Fruit fly (Drosophila melanogaster) whole organism, embryonic: Measurements from ENCODE around the gene CG10376.

Experiments used
- Antp ChIP-seq: fragments of 200-800 bp; sonication (Bioruptor generic); optimal IDR thresholded peaks from 3 replicates; lab custom pipeline; 2016; ENCODE audit warnings: missing biosample characterization, missing genetic modification characterization
- CG10321 ChIP-seq: fragments of 200-800 bp; sonication (Bioruptor generic); IDR thresholded peaks from 2 replicates; pipeline ENCODE4 v1.3.6; 2022; ENCODE audit warnings: missing biosample characterization, missing genetic modification characterization
- CG10959 ChIP-seq: fragments of 200-800 bp; sonication (Bioruptor generic); IDR thresholded peaks from 2 replicates; pipeline ENCODE4 v1.3.6; 2022; ENCODE audit warnings: missing biosample characterization, missing genetic modification characterization
- CG11093 ChIP-seq: fragments of 200-800 bp; sonication (Bioruptor generic); IDR thresholded peaks from 3 replicates; pipeline ENCODE4 v1.3.6; 2022; ENCODE audit warnings: missing biosample characterization, missing genetic modification characterization
- CG11695 ChIP-seq: fragments of 200-800 bp; sonication (Bioruptor generic); IDR thresholded peaks from 3 replicates; pipeline ENCODE4 v1.3.6; 2022; ENCODE audit warnings: missing biosample characterization, missing genetic modification characterization
- CG12659 ChIP-seq: fragments of 200-800 bp; sonication (Bioruptor generic); optimal IDR thresholded peaks from 3 replicates; lab custom pipeline; 2017; ENCODE audit warnings: mild to moderate bottlenecking, missing biosample characterization, missing genetic modification reagents, missing genetic modification characterization
- CG13424 ChIP-seq: fragments of 200-800 bp; sonication (Bioruptor generic); optimal IDR thresholded peaks from 2 replicates; lab custom pipeline; 2019; ENCODE audit warnings: missing biosample characterization, mild to moderate bottlenecking, missing genetic modification characterization, moderate library complexity
- CG13624 ChIP-seq: fragments of 200-800 bp; sonication (Bioruptor generic); optimal IDR thresholded peaks from 2 replicates; lab custom pipeline; 2016; ENCODE audit warnings: missing biosample characterization, missing genetic modification characterization
- CG18011 ChIP-seq: fragments of 200-800 bp; sonication (Bioruptor generic); optimal IDR thresholded peaks from 2 replicates; lab custom pipeline; 2017; ENCODE audit warnings: missing biosample characterization, missing genetic modification characterization, mild to moderate bottlenecking, moderate library complexity, missing genotype
- CG31224 ChIP-seq: fragments of 200-800 bp; sonication (Bioruptor generic); IDR thresholded peaks from 2 replicates; pipeline ENCODE4 v1.3.6; 2022; ENCODE audit warnings: missing biosample characterization, missing genetic modification characterization
- CG4282 ChIP-seq: fragments of 200-800 bp; sonication (Bioruptor generic); optimal IDR thresholded peaks from 2 replicates; lab custom pipeline; 2016; ENCODE audit warnings: missing biosample characterization, missing genetic modification characterization
- CG7786 ChIP-seq: fragments of 200-800 bp; sonication (Bioruptor generic); optimal IDR thresholded peaks from 2 replicates; lab custom pipeline; 2016; ENCODE audit warnings: missing biosample characterization, missing genetic modification characterization
- CG7928 ChIP-seq: fragments of 200-800 bp; sonication (Bioruptor generic); optimal IDR thresholded peaks from 2 replicates; lab custom pipeline; 2017; ENCODE audit warnings: missing biosample characterization, mild to moderate bottlenecking, missing genetic modification characterization
- CG7987 ChIP-seq: fragments of 200-800 bp; sonication (Bioruptor generic); optimal IDR thresholded peaks from 2 replicates; lab custom pipeline; 2018; ENCODE audit warnings: missing biosample characterization, mild to moderate bottlenecking, missing genetic modification characterization, moderate library complexity
- CG9727 ChIP-seq: fragments of 200-800 bp; sonication (Bioruptor generic); optimal IDR thresholded peaks from 3 replicates; lab custom pipeline; 2017; ENCODE audit warnings: missing biosample characterization, mild to moderate bottlenecking, missing genetic modification characterization
- CG9797 ChIP-seq: fragments of 200-800 bp; sonication (Bioruptor generic); optimal IDR thresholded peaks from 3 replicates; lab custom pipeline; 2018; ENCODE audit warnings: missing biosample characterization, mild to moderate bottlenecking, missing genetic modification characterization
- CG9876 ChIP-seq: fragments of 200-800 bp; sonication (Bioruptor generic); optimal IDR thresholded peaks from 2 replicates; lab custom pipeline; 2016; ENCODE audit warnings: missing biosample characterization, missing genetic modification characterization
- Dfd ChIP-seq, 2 experiments: fragments of >200 bp; optimal IDR thresholded peaks; 2 replicates each; lab custom pipeline; 2017; ENCODE audit warnings: missing biosample characterization in 2 of 2, missing genetic modification characterization in 2 of 2
- Dip2 ChIP-seq: fragments of 200-800 bp; sonication (Bioruptor generic); IDR thresholded peaks from 2 replicates; pipeline ENCODE4 v1.3.6; 2022; ENCODE audit warnings: missing biosample characterization, missing genetic modification characterization
- ERR ChIP-seq: fragments of 200-800 bp; sonication (Bioruptor generic); optimal IDR thresholded peaks from 2 replicates; lab custom pipeline; 2016; ENCODE audit warnings: missing biosample characterization, missing genetic modification characterization
- Ets65A ChIP-seq: fragments of 200-800 bp; sonication (Bioruptor generic); peaks from one replicate; lab custom pipeline; 2016; ENCODE audit warnings: missing biosample characterization, missing genetic modification characterization
- HLH4C ChIP-seq: fragments of 200-800 bp; sonication (Bioruptor generic); IDR thresholded peaks from 3 replicates; pipeline ENCODE4 v1.3.6; 2022; ENCODE audit warnings: missing biosample characterization, missing genetic modification characterization; ENCODE audit not compliant: partially characterized antibody
- HmgZ ChIP-seq: fragments of 200-800 bp; sonication (Bioruptor generic); optimal IDR thresholded peaks from 2 replicates; lab custom pipeline; 2018; ENCODE audit warnings: missing biosample characterization, mild to moderate bottlenecking, missing genetic modification characterization
- Hr78 ChIP-seq, 2 experiments: fragments of 200-800 bp in 1 of 2; fragments of >200 bp in 1 of 2; sonication (Bioruptor generic) in 1 of 2; optimal IDR thresholded peaks; 2 replicates each; lab custom pipeline; 2017 to 2019; ENCODE audit warnings: missing biosample characterization in 2 of 2, missing genetic modification characterization in 2 of 2, mild to moderate bottlenecking in 1 of 2, moderate library complexity in 1 of 2
- Jarid2 ChIP-seq: fragments of 200-800 bp; sonication (Bioruptor generic); optimal IDR thresholded peaks from 3 replicates; lab custom pipeline; 2017; ENCODE audit warnings: mild to moderate bottlenecking, missing biosample characterization, missing genetic modification reagents, missing genetic modification characterization
- Mes4 ChIP-seq: fragments of 200-800 bp; sonication (Bioruptor generic); optimal IDR thresholded peaks from 2 replicates; lab custom pipeline; 2016; ENCODE audit warnings: missing biosample characterization, missing genetic modification characterization
- Poxn ChIP-seq: fragments of 200-800 bp; sonication (Bioruptor generic); IDR thresholded peaks from 2 replicates; pipeline ENCODE4 v1.3.6; 2022; ENCODE audit warnings: missing biosample characterization, missing genetic modification characterization
- Stat92E ChIP-seq, 3 experiments: fragments of >200 bp in 2 of 3; fragments of 200-800 bp in 1 of 3; sonication (Bioruptor generic) in 1 of 3; optimal IDR thresholded peaks; 2 replicates each; lab custom pipeline; 2017 to 2019; ENCODE audit warnings: missing biosample characterization in 3 of 3, missing genetic modification characterization in 3 of 3, mild to moderate bottlenecking in 1 of 3, moderate library complexity in 1 of 3
- Usf ChIP-seq: fragments of 200-800 bp; sonication (Bioruptor generic); optimal IDR thresholded peaks from 2 replicates; lab custom pipeline; 2017; ENCODE audit warnings: missing genotype, missing biosample characterization, missing genetic modification characterization
- az2 ChIP-seq: fragments of 200-800 bp; sonication (Bioruptor generic); optimal IDR thresholded peaks from 3 replicates; lab custom pipeline; 2016; ENCODE audit warnings: missing biosample characterization, missing genetic modification characterization
- bbx ChIP-seq: fragments of 200-800 bp; sonication (Bioruptor generic); IDR thresholded peaks from 2 replicates; pipeline ENCODE4 v1.3.6; 2022; ENCODE audit warnings: missing biosample characterization, missing genetic modification characterization; ENCODE audit not compliant: partially characterized antibody
- cg ChIP-seq: fragments of 200-800 bp; sonication (Bioruptor generic); optimal IDR thresholded peaks from 3 replicates; lab custom pipeline; 2019; ENCODE audit warnings: missing biosample characterization, mild to moderate bottlenecking, missing genetic modification characterization, moderate library complexity
- gcm ChIP-seq: fragments of 200-800 bp; sonication (Bioruptor generic); optimal IDR thresholded peaks from 2 replicates; lab custom pipeline; 2019; ENCODE audit warnings: missing biosample characterization, mild to moderate bottlenecking, missing genetic modification characterization, moderate library complexity
- her ChIP-seq: fragments of 200-800 bp; sonication (Bioruptor generic); optimal IDR thresholded peaks from 2 replicates; lab custom pipeline; 2016; ENCODE audit warnings: missing biosample characterization, missing genetic modification characterization
- kni ChIP-seq: fragments of 200-800 bp; sonication (Bioruptor generic); optimal IDR thresholded peaks from 3 replicates; lab custom pipeline; 2017; ENCODE audit warnings: mild to moderate bottlenecking, missing biosample characterization, missing genetic modification reagents, missing genetic modification characterization
- luna ChIP-seq: fragments of 200-800 bp; sonication (Bioruptor generic); optimal IDR thresholded peaks from 2 replicates; lab custom pipeline; 2016; ENCODE audit warnings: missing biosample characterization, missing genetic modification characterization
- mirr ChIP-seq: fragments of 200-800 bp; sonication (Bioruptor generic); optimal IDR thresholded peaks from 3 replicates; lab custom pipeline; 2018; ENCODE audit warnings: missing biosample characterization, mild to moderate bottlenecking, missing genetic modification characterization
- odd ChIP-seq: fragments of 200-800 bp; sonication (Bioruptor generic); optimal IDR thresholded peaks from 2 replicates; lab custom pipeline; 2017; ENCODE audit warnings: missing biosample characterization, mild to moderate bottlenecking, missing genetic modification characterization
- org-1 ChIP-seq: fragments of 200-800 bp; sonication (Bioruptor generic); optimal IDR thresholded peaks from 2 replicates; lab custom pipeline; 2017; ENCODE audit warnings: missing biosample characterization, missing genetic modification characterization
- pnt ChIP-seq: fragments of 200-800 bp; sonication (Bioruptor generic); optimal IDR thresholded peaks from 3 replicates; lab custom pipeline; 2016; ENCODE audit warnings: missing biosample characterization, missing genetic modification characterization
- pros ChIP-seq: fragments of 200-800 bp; sonication (Bioruptor generic); optimal IDR thresholded peaks from 3 replicates; lab custom pipeline; 2019; ENCODE audit warnings: missing biosample characterization, mild to moderate bottlenecking, missing genetic modification characterization, moderate library complexity
- scrt ChIP-seq: fragments of 200-800 bp; sonication (Bioruptor generic); optimal IDR thresholded peaks from 2 replicates; lab custom pipeline; 2018; ENCODE audit warnings: missing biosample characterization, mild to moderate bottlenecking, missing genetic modification characterization, moderate library complexity
- sim ChIP-seq: fragments of 200-800 bp; sonication (Bioruptor generic); IDR thresholded peaks from 2 replicates; pipeline ENCODE4 v1.3.6; 2022; ENCODE audit warnings: missing biosample characterization, missing genetic modification characterization
- so ChIP-seq: fragments of 200-800 bp; sonication (Bioruptor generic); IDR thresholded peaks from 3 replicates; pipeline ENCODE4 v1.3.6; 2022; ENCODE audit warnings: missing biosample characterization, missing genetic modification characterization
- tap ChIP-seq: fragments of 200-800 bp; optimal IDR thresholded peaks from 3 replicates; lab custom pipeline; 2019; ENCODE audit warnings: missing biosample characterization, mild to moderate bottlenecking, missing genetic modification characterization, moderate library complexity
- tin ChIP-seq: fragments of 200-800 bp; sonication (Bioruptor generic); optimal IDR thresholded peaks from 3 replicates; lab custom pipeline; 2016; ENCODE audit warnings: missing biosample characterization, missing genetic modification characterization
- unc-4 ChIP-seq: fragments of 200-800 bp; sonication (Bioruptor generic); IDR thresholded peaks from 2 replicates; pipeline ENCODE4 v1.3.6; 2022; ENCODE audit warnings: missing biosample characterization, missing genetic modification characterization; ENCODE audit not compliant: partially characterized antibody
- vfl ChIP-seq: fragments of 200-800 bp; sonication (Bioruptor generic); optimal IDR thresholded peaks from 2 replicates; lab custom pipeline; 2016; ENCODE audit warnings: missing biosample characterization, missing genetic modification characterization
- z ChIP-seq: fragments of 200-800 bp; sonication (Bioruptor generic); IDR thresholded peaks from 3 replicates; pipeline ENCODE4 v1.3.6; 2022; ENCODE audit warnings: missing biosample characterization, missing genetic modification characterization
- zfh2 ChIP-seq: fragments of 200-800 bp; sonication (Bioruptor generic); optimal IDR thresholded peaks from 2 replicates; lab custom pipeline; 2016; ENCODE audit warnings: missing biosample characterization, missing genetic modification characterization

Gene CG10376

dm6 chr2L:18705617-18706046, 2.7 kb upstream of the CG10376 start, which contains the start of gene Jwa (continued):
- peak; percentile 78; the same call in 2 of the 3 replicates for TF ChIP-seq CG11093 (GFP tag; lab: Robert Waterston, UW)
- TF ChIP-seq Antp: peak; percentile 94
- peak; percentile 57 for TF ChIP-seq odd (GFP tag; lab: Kevin White, UChicago)
- peak; percentile 91 for TF ChIP-seq gcm (GFP tag; lab: Kevin White, UChicago)
- TF ChIP-seq CG4282 (GFP tag; lab: Kevin White, UChicago): peak; percentile 82
- peak; percentile 87 for TF ChIP-seq CG9876 (GFP tag; lab: Kevin White, UChicago)
- peak; percentile 61 for TF ChIP-seq her
- TF ChIP-seq CG18011 (GFP tag; lab: Kevin White, UChicago): peak; percentile 90
- TF ChIP-seq CG7928: peak; percentile 44
- TF ChIP-seq mirr: peak; percentile 38
- TF ChIP-seq CG7987 (GFP tag; lab: Kevin White, UChicago): peak; percentile 61
- no peak for TF ChIP-seq luna (GFP tag; lab: Kevin White, UChicago)
- peak; percentile 90 for TF ChIP-seq CG11695
- peak; percentile 99 for TF ChIP-seq Ets65A (GFP tag; lab: Kevin White, UChicago)
- TF ChIP-seq CG7786 (GFP tag; lab: Kevin White, UChicago): peak; percentile 94
- TF ChIP-seq CG10959: peak; percentile 82
- TF ChIP-seq Stat92E (GFP tag; optimal IDR thresholded peaks at IDR 0.05; lab: Kevin White, UChicago): peak in 1 of 3 experiments; percentile 60
- peak; percentile 86 for TF ChIP-seq CG31224
- peak; percentile 84; the same call in 2 of the 3 replicates for TF ChIP-seq so (GFP tag; lab: Robert Waterston, UW)
- TF ChIP-seq bbx: peak; percentile 97
- peak; percentile 97 for TF ChIP-seq CG13424
- TF ChIP-seq Dip2 (GFP tag; lab: Robert Waterston, UW): 0 out of 2 replicates have a peak, but pooled peaks have one; percentile 16
- TF ChIP-seq tap (tag; lab: Kevin White, UChicago): peak; percentile 39
- TF ChIP-seq kni (GFP tag; lab: Kevin White, UChicago): peak; percentile 30
- peak; percentile 96 for TF ChIP-seq tin (GFP tag; lab: Kevin White, UChicago)
- peak; percentile 91 for TF ChIP-seq pnt (GFP tag; lab: Kevin White, UChicago)
- peak; percentile 63; the same call in 1 of the 2 replicates for TF ChIP-seq sim (GFP tag; lab: Robert Waterston, UW)
- TF ChIP-seq Hr78 (GFP tag; optimal IDR thresholded peaks at IDR 0.05; lab: Kevin White, UChicago): no peak
- TF ChIP-seq Jarid2: peak; percentile 46
- TF ChIP-seq scrt (GFP tag; lab: Kevin White, UChicago): peak; percentile 57
- no peak for TF ChIP-seq pros (GFP tag; lab: Kevin White, UChicago)
- TF ChIP-seq ERR (GFP tag; lab: Kevin White, UChicago): peak; percentile 76
- peak; percentile 99 for TF ChIP-seq unc-4 (GFP tag; lab: Robert Waterston, UW)
- TF ChIP-seq CG9727: peak; percentile 81
- TF ChIP-seq org-1 (GFP tag; lab: Kevin White, UChicago): peak; percentile 87
- peak; percentile 36; the same call in 1 of the 2 replicates for TF ChIP-seq CG10321 (GFP tag; lab: Robert Waterston, UW)
- TF ChIP-seq az2 (GFP tag; lab: Kevin White, UChicago): peak; percentile 98
- TF ChIP-seq CG13624 (GFP tag; lab: Kevin White, UChicago): peak; percentile 87
- TF ChIP-seq vfl: peak; percentile 98
- peak; percentile 12 for TF ChIP-seq CG9797
- TF ChIP-seq Dfd (GFP tag; optimal IDR thresholded peaks at IDR 0.05; lab: Kevin White, UChicago): no peak
- TF ChIP-seq cg (GFP tag; lab: Kevin White, UChicago): no peak
- peak; percentile 66 for TF ChIP-seq Usf (GFP tag; lab: Kevin White, UChicago)
- TF ChIP-seq zfh2 (GFP tag; lab: Kevin White, UChicago): peak; percentile 97
- peak; percentile 83 for TF ChIP-seq Poxn (GFP tag; lab: Robert Waterston, UW)
- TF ChIP-seq z (GFP tag; lab: Robert Waterston, UW): no peak
- TF ChIP-seq HLH4C (GFP tag; lab: Robert Waterston, UW): peak; percentile 98
- TF ChIP-seq Mes4 (GFP tag; lab: Kevin White, UChicago): peak; percentile 83
- TF ChIP-seq CG12659 (GFP tag; lab: Kevin White, UChicago): peak; percentile 94
- peak; percentile 97 for TF ChIP-seq HmgZ (tag; lab: Kevin White, UChicago)
